Worm (Caenorhabditis elegans) whole organism, L4/young adult: ENCODE data around the gene bir-1.

ENCODE experiments used
- W03F9.2 ChIP-seq: fragments of 150-350 bp; optimal IDR thresholded peaks from 2 replicates; lab custom pipeline; 2014; ENCODE audit warnings: missing biosample characterization, missing genetic modification characterization
- dao-5 ChIP-seq: sonication (generic microtip); optimal IDR thresholded peaks from 2 replicates; lab custom pipeline; 2016; ENCODE audit warnings: missing genotype, missing genetic modification characterization, moderate library complexity, missing compliant biosample characterization
- him-1 ChIP-seq: sonication (generic microtip); optimal IDR thresholded peaks from 2 replicates; lab custom pipeline; 2016; ENCODE audit warnings: missing genotype, missing genetic modification reagents, missing genetic modification characterization, missing compliant biosample characterization

DNA sequence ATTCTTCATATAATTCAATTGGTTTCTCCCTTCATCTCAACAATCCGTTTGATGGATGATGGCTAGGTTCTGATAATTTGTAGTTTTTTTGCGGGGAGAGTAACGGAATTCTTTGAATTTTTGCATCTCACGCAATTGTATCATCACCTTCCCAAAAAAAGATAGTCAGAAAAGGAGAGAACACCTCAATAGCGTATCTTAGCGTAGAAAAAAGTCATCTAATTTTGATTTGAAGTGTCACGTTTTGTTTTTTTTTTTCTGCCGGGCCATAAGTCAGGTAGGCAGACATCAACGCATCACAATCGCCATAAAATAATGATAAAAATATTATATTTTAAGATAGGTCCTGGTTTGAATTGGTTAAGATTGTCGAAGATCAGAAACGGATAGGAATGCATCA lies 32.2 kb downstream of the bir-1 start:
- TF ChIP-seq W03F9.2 (tag; lab: Kevin White, UChicago) (no peak), him-1 (tag; lab: Kevin White, UChicago) (no peak), dao-5 (tag; lab: Kevin White, UChicago) (no peak)
